Worm (Caenorhabditis elegans) whole organism, L4 larva: ENCODE measurements around the gene far-4.

Experiments
- F10B5.3 ChIP-seq: sonication (generic microtip); optimal IDR thresholded peaks from 2 replicates; lab custom pipeline; 2016; ENCODE audit warnings: mild to moderate bottlenecking, missing genetic modification characterization, missing compliant biosample characterization
- F49E8.2 ChIP-seq: sonication (generic microtip); optimal IDR thresholded peaks from 2 replicates; lab custom pipeline; 2016; ENCODE audit warnings: missing compliant biosample characterization, mild to moderate bottlenecking, missing genetic modification characterization, borderline replicate concordance
- Y5F2A.4 ChIP-seq: fragments of 200-800 bp; sonication (Bioruptor generic); optimal IDR thresholded peaks from 2 replicates; lab custom pipeline; 2018; ENCODE audit warnings: mild to moderate bottlenecking, missing genetic modification characterization, missing compliant biosample characterization
- Y75B8A.6 ChIP-seq: fragments of 200-800 bp; sonication (Bioruptor generic); IDR thresholded peaks from 2 replicates; pipeline ENCODE4 v1.3.6; 2022; ENCODE audit warnings: missing genetic modification reagents, missing genetic modification characterization, missing compliant biosample characterization
- ZK337.2 ChIP-seq: fragments of 200-800 bp; sonication (Bioruptor generic); IDR thresholded peaks from 2 replicates; pipeline ENCODE4 v1.3.6; 2022; ENCODE audit warnings: missing genetic modification reagents, missing genetic modification characterization, missing compliant biosample characterization
- arid-1 ChIP-seq: fragments of 200-800 bp; sonication (Bioruptor generic); conservative IDR thresholded peaks from 2 replicates; pipeline ENCODE4 v1.3.6; 2022; ENCODE audit warnings: missing genetic modification reagents, missing genetic modification characterization, missing compliant biosample characterization
- attf-4 ChIP-seq: sonication (generic microtip); optimal IDR thresholded peaks from 3 replicates; lab custom pipeline; 2017; ENCODE audit warnings: missing biosample characterization, missing genetic modification characterization
- ceh-20 ChIP-seq: fragments of 200-800 bp; sonication (Bioruptor generic); IDR thresholded peaks from 2 replicates; pipeline ENCODE4 v1.3.6; 2022; ENCODE audit warnings: missing genetic modification reagents, missing genetic modification characterization, missing compliant biosample characterization
- ceh-82 ChIP-seq: sonication (generic microtip); optimal IDR thresholded peaks from 2 replicates; lab custom pipeline; 2017; ENCODE audit warnings: missing biosample characterization, missing genetic modification characterization
- ces-1 ChIP-seq: fragments of 150-350 bp; sonication (generic microtip); optimal IDR thresholded peaks from 4 replicates; lab custom pipeline; 2014; ENCODE audit warnings: missing biosample characterization, missing genetic modification reagents, missing genetic modification characterization
- cey-2 ChIP-seq: sonication (generic microtip); optimal IDR thresholded peaks from 3 replicates; lab custom pipeline; 2017; ENCODE audit warnings: missing genetic modification characterization, mild to moderate bottlenecking, missing compliant biosample characterization, antibody characterized with exemption, borderline replicate concordance; ENCODE audit not compliant: insufficient read depth
- ctbp-1 ChIP-seq: fragments of 200-800 bp; sonication (Bioruptor generic); IDR thresholded peaks from 2 replicates; pipeline ENCODE4 v1.3.6; 2022; ENCODE audit warnings: missing genetic modification reagents, missing genetic modification characterization, missing compliant biosample characterization
- daf-16 ChIP-seq, 3 experiments: sonication (generic microtip); optimal IDR thresholded peaks; 2 replicates each; lab custom pipeline; 2016 to 2017; ENCODE audit warnings: missing genetic modification characterization in 3 of 3, missing genetic modification reagents in 3 of 3, mild to moderate bottlenecking in 2 of 3, missing compliant biosample characterization in 2 of 3, missing biosample characterization in 1 of 3, moderate library complexity in 1 of 3
- daf-19 ChIP-seq: fragments of 200-800 bp; sonication (Bioruptor generic); conservative IDR thresholded peaks from 2 replicates; pipeline ENCODE4 v1.3.6; 2022; ENCODE audit warnings: missing genetic modification characterization, missing compliant biosample characterization
- daf-8 ChIP-seq: fragments of 200-800 bp; sonication (Bioruptor generic); IDR thresholded peaks from 2 replicates; pipeline ENCODE4 v1.3.6; 2022; ENCODE audit warnings: missing genetic modification characterization, missing compliant biosample characterization
- dmd-6 ChIP-seq: fragments of 200-800 bp; sonication (Bioruptor generic); IDR thresholded peaks from 2 replicates; pipeline ENCODE4 v1.3.6; 2022; ENCODE audit warnings: missing genetic modification reagents, missing genetic modification characterization, missing compliant biosample characterization
- dpl-1 ChIP-seq: fragments of 150-350 bp; optimal IDR thresholded peaks from 2 replicates; lab custom pipeline; 2014; ENCODE audit warnings: missing biosample characterization, missing genetic modification reagents, missing genetic modification characterization
- duxl-1 ChIP-seq: sonication (generic microtip); optimal IDR thresholded peaks from 2 replicates; lab custom pipeline; 2016; ENCODE audit warnings: mild to moderate bottlenecking, missing genetic modification characterization, moderate library complexity, missing compliant biosample characterization; ENCODE audit not compliant: poor library complexity
- egl-27 ChIP-seq: sonication (generic microtip); optimal IDR thresholded peaks from 3 replicates; lab custom pipeline; 2017; ENCODE audit warnings: missing biosample characterization, missing genetic modification reagents, missing genetic modification characterization
- fkh-10 ChIP-seq: fragments of 150-350 bp; optimal IDR thresholded peaks from 2 replicates; lab custom pipeline; 2014; ENCODE audit warnings: missing biosample characterization, missing genetic modification reagents, missing genetic modification characterization
- fos-1 ChIP-seq: fragments of 150-350 bp; optimal IDR thresholded peaks from 2 replicates; lab custom pipeline; 2014; ENCODE audit warnings: missing biosample characterization, missing genetic modification characterization
- hif-1 ChIP-seq, 2 experiments: sonication (generic microtip); optimal IDR thresholded peaks; 2 replicates each; lab custom pipeline; 2016 to 2017; ENCODE audit warnings: missing compliant biosample characterization in 2 of 2, missing genetic modification characterization in 2 of 2, missing genetic modification reagents in 2 of 2, missing genotype in 2 of 2, mild to moderate bottlenecking in 1 of 2
- hlh-11 ChIP-seq: fragments of 200-800 bp; sonication (Bioruptor generic); optimal IDR thresholded peaks from 2 replicates; lab custom pipeline; 2018; ENCODE audit warnings: mild to moderate bottlenecking, missing genetic modification characterization, missing compliant biosample characterization
- jun-1 ChIP-seq: fragments of 150-350 bp; optimal IDR thresholded peaks from 2 replicates; lab custom pipeline; 2014; ENCODE audit warnings: missing biosample characterization, missing genetic modification reagents, missing genetic modification characterization
- lin-15B ChIP-seq: fragments of 150-350 bp; sonication (generic microtip); optimal IDR thresholded peaks from 3 replicates; lab custom pipeline; 2014; ENCODE audit warnings: missing biosample characterization, missing genetic modification characterization
- lin-29 ChIP-seq: fragments of 200-800 bp; sonication (Bioruptor generic); IDR thresholded peaks from 2 replicates; pipeline ENCODE4 v1.3.6; 2022; ENCODE audit warnings: missing genetic modification reagents, missing genetic modification characterization, missing compliant biosample characterization
- madf-5 ChIP-seq, 2 experiments: fragments of 200-800 bp; sonication (Bioruptor generic); IDR thresholded peaks; 2 replicates each; pipeline ENCODE4 v1.3.6; 2022; ENCODE audit warnings: missing compliant biosample characterization in 2 of 2, missing genetic modification characterization in 2 of 2
- madf-9 ChIP-seq: fragments of 200-800 bp; sonication (Bioruptor generic); conservative IDR thresholded peaks from 2 replicates; pipeline ENCODE4 v1.3.6; 2022; ENCODE audit warnings: missing genetic modification reagents, missing genetic modification characterization, missing compliant biosample characterization
- mdt-29 ChIP-seq: fragments of 200-800 bp; sonication (Bioruptor generic); IDR thresholded peaks from 2 replicates; pipeline ENCODE4 v1.3.6; 2022; ENCODE audit warnings: missing genetic modification reagents, missing genetic modification characterization, missing compliant biosample characterization
- mep-1 ChIP-seq: fragments of 150-350 bp; sonication (generic microtip); optimal IDR thresholded peaks from 3 replicates; lab custom pipeline; 2014; ENCODE audit warnings: missing biosample characterization, missing genetic modification characterization
- mes-2 ChIP-seq: sonication (generic microtip); optimal IDR thresholded peaks from 2 replicates; lab custom pipeline; 2016; ENCODE audit warnings: missing genotype, mild to moderate bottlenecking, missing genetic modification characterization, missing compliant biosample characterization; ENCODE audit not compliant: poor library complexity, severe bottlenecking
- mxl-3 ChIP-seq: fragments of 200-800 bp; sonication (Bioruptor generic); optimal IDR thresholded peaks from 2 replicates; lab custom pipeline; 2018; ENCODE audit warnings: mild to moderate bottlenecking, missing genetic modification characterization, missing compliant biosample characterization
- nhr-10 ChIP-seq: fragments of 150-350 bp; optimal IDR thresholded peaks from 2 replicates; lab custom pipeline; 2014; ENCODE audit warnings: missing biosample characterization, missing genetic modification characterization
- nhr-102 ChIP-seq: sonication (generic microtip); optimal IDR thresholded peaks from 2 replicates; lab custom pipeline; 2016; ENCODE audit warnings: mild to moderate bottlenecking, missing genetic modification characterization, moderate library complexity, missing compliant biosample characterization
- nhr-237 ChIP-seq: sonication (generic microtip); optimal IDR thresholded peaks from 2 replicates; lab custom pipeline; 2017; ENCODE audit warnings: missing biosample characterization, missing genetic modification characterization
- nhr-28 ChIP-seq: fragments of 150-350 bp; optimal IDR thresholded peaks from 2 replicates; lab custom pipeline; 2014; ENCODE audit warnings: missing biosample characterization, missing genetic modification characterization
- nhr-41 ChIP-seq: fragments of 200-800 bp; sonication (Bioruptor generic); IDR thresholded peaks from 2 replicates; pipeline ENCODE4 v1.3.6; 2022; ENCODE audit warnings: missing genetic modification reagents, missing genetic modification characterization, missing compliant biosample characterization
- nhr-48 ChIP-seq: sonication (generic microtip); optimal IDR thresholded peaks from 2 replicates; lab custom pipeline; 2016; ENCODE audit warnings: mild to moderate bottlenecking, missing genetic modification characterization, missing compliant biosample characterization
- php-3 ChIP-seq: fragments of 200-800 bp; sonication (Bioruptor generic); IDR thresholded peaks from 2 replicates; pipeline ENCODE4 v1.3.6; 2022; ENCODE audit warnings: missing genetic modification reagents, missing genetic modification characterization, missing compliant biosample characterization
- snpc-1.2 ChIP-seq: fragments of 200-800 bp; sonication (Bioruptor generic); IDR thresholded peaks from 2 replicates; pipeline ENCODE4 v1.3.6; 2022; ENCODE audit warnings: missing genetic modification reagents, missing genetic modification characterization, missing compliant biosample characterization
- spr-1 ChIP-seq: sonication (generic microtip); optimal IDR thresholded peaks from 2 replicates; lab custom pipeline; 2016; ENCODE audit warnings: mild to moderate bottlenecking, missing genetic modification characterization, missing compliant biosample characterization
- tag-97 ChIP-seq: fragments of 200-800 bp; sonication (Bioruptor generic); IDR thresholded peaks from 2 replicates; pipeline ENCODE4 v1.3.6; 2022; ENCODE audit warnings: missing genetic modification characterization, missing compliant biosample characterization
- tra-1 ChIP-seq: fragments of 200-800 bp; sonication (Bioruptor generic); IDR thresholded peaks from 2 replicates; pipeline ENCODE4 v1.3.6; 2022; ENCODE audit warnings: missing genetic modification reagents, missing genetic modification characterization, missing compliant biosample characterization
- unc-130 ChIP-seq: sonication (generic microtip); optimal IDR thresholded peaks from 2 replicates; lab custom pipeline; 2016; ENCODE audit warnings: missing genetic modification reagents, missing genetic modification characterization, missing compliant biosample characterization
- unc-39 ChIP-seq: sonication (generic microtip); optimal IDR thresholded peaks from 2 replicates; lab custom pipeline; 2017; ENCODE audit warnings: missing biosample characterization, missing genetic modification characterization
- unc-62 ChIP-seq, 3 experiments: fragments of 150-350 bp in 1 of 3; sonication (generic microtip); optimal IDR thresholded peaks in 2 of 3; peaks in 1 of 3; 1 replicate in 1 of 3; 2 replicates in 2 of 3; lab custom pipeline; 2014 to 2017; ENCODE audit warnings: missing biosample characterization in 3 of 3, missing genetic modification characterization in 3 of 3, missing genetic modification reagents in 3 of 3, missing genotype in 1 of 3
- zip-11 ChIP-seq: fragments of 200-800 bp; sonication (Bioruptor generic); IDR thresholded peaks from 2 replicates; pipeline ENCODE4 v1.3.6; 2022; ENCODE audit warnings: missing genetic modification characterization, missing compliant biosample characterization
- zip-2 ChIP-seq: fragments of 150-350 bp; optimal IDR thresholded peaks from 2 replicates; lab custom pipeline; 2014; ENCODE audit warnings: missing biosample characterization, missing genetic modification characterization
- ztf-11 ChIP-seq: fragments of 150-350 bp; optimal IDR thresholded peaks from 2 replicates; lab custom pipeline; 2014; ENCODE audit warnings: missing biosample characterization, missing genetic modification characterization

The far-4 gene

ce11 chrV:12950812-12951528 is 48.5 kb downstream of the far-4 start, which contains the start of the genes T16G1.9 and T16G1.18:
Gene T16G1.9, minus strand, starts transcription at chrV:12950862.
Gene T16G1.18, plus strand, starts transcription at chrV:12951304.
- TF ChIP-seq dmd-6 (GFP tag; lab: Robert Waterston, UW), result peak; percentile 62; the same call in 1 of the 2 replicates
- no peak for TF ChIP-seq unc-130
- TF ChIP-seq zip-11 (GFP tag; lab: Robert Waterston, UW), result no peak
- peak in 1 of 2 experiments; percentile 94 for TF ChIP-seq unc-62 (GFP tag; optimal IDR thresholded peaks at IDR 0.05 in 1 of 2; lab: Kevin White, UChicago)
- no peak for TF ChIP-seq unc-62 (tag; optimal IDR thresholded peaks at IDR 0.05; lab: Kevin White, UChicago)
- no peak for TF ChIP-seq nhr-10 (tag; lab: Kevin White, UChicago)
- TF ChIP-seq lin-29 (GFP tag; lab: Robert Waterston, UW), result no peak
- TF ChIP-seq dpl-1 (GFP tag; lab: Kevin White, UChicago), result peak; percentile 43
- TF ChIP-seq hlh-11 (tag; lab: Kevin White, UChicago), result peak; percentile 72
- TF ChIP-seq mdt-29, result no peak
- no peak for TF ChIP-seq nhr-41 (GFP tag; lab: Robert Waterston, UW)
- TF ChIP-seq ceh-20 (GFP tag; lab: Robert Waterston, UW), result no peak
- no peak for TF ChIP-seq attf-4 (tag; lab: Kevin White, UChicago)
- TF ChIP-seq Y5F2A.4 (GFP tag; lab: Kevin White, UChicago), result no peak
- TF ChIP-seq egl-27, result no peak
- no peak for TF ChIP-seq F10B5.3 (tag; lab: Kevin White, UChicago)
- no peak for TF ChIP-seq arid-1
- no peak for TF ChIP-seq madf-5 (GFP tag; IDR thresholded peaks at IDR 0.05; lab: Robert Waterston, UW)
- no peak for TF ChIP-seq daf-16 (GFP tag; optimal IDR thresholded peaks at IDR 0.05; lab: Kevin White, UChicago)
- peak; percentile 71 for TF ChIP-seq daf-16 (tag; optimal IDR thresholded peaks at IDR 0.05; lab: Kevin White, UChicago)
- TF ChIP-seq ces-1 (GFP tag; lab: Kevin White, UChicago), result no peak
- no peak for TF ChIP-seq php-3 (GFP tag; lab: Robert Waterston, UW)
- TF ChIP-seq nhr-102 (tag; lab: Kevin White, UChicago), result no peak
- no peak for TF ChIP-seq duxl-1 (tag; lab: Kevin White, UChicago)
- TF ChIP-seq tag-97 (GFP tag; lab: Robert Waterston, UW), result no peak
- no peak for TF ChIP-seq jun-1 (tag; lab: Kevin White, UChicago)
- no peak for TF ChIP-seq unc-39
- no peak for TF ChIP-seq ceh-82 (tag; lab: Kevin White, UChicago)
- TF ChIP-seq nhr-237, result no peak
- no peak for TF ChIP-seq tra-1
- TF ChIP-seq ctbp-1, result no peak
- no peak for TF ChIP-seq F49E8.2 (tag; lab: Kevin White, UChicago)
- no peak for TF ChIP-seq ztf-11 (tag; lab: Kevin White, UChicago)
- no peak for TF ChIP-seq cey-2 (tag; lab: Kevin White, UChicago)
- no peak for TF ChIP-seq zip-2 (tag; lab: Kevin White, UChicago)
- TF ChIP-seq mxl-3, result peak; percentile 45
- no peak for TF ChIP-seq spr-1 (tag; lab: Kevin White, UChicago)
- TF ChIP-seq snpc-1.2 (GFP tag; lab: Robert Waterston, UW), result no peak
- TF ChIP-seq nhr-28 (tag; lab: Kevin White, UChicago), result peak; percentile 34
- TF ChIP-seq ZK337.2 (GFP tag; lab: Robert Waterston, UW), result no peak
- no peak for TF ChIP-seq Y75B8A.6 (GFP tag; lab: Robert Waterston, UW)
- no peak for TF ChIP-seq fos-1 (tag; lab: Kevin White, UChicago)
- no peak for TF ChIP-seq fkh-10
- peak; percentile 64 for TF ChIP-seq mep-1 (tag; lab: Kevin White, UChicago)
- no peak for TF ChIP-seq daf-8 (GFP tag; lab: Robert Waterston, UW)
- no peak for TF ChIP-seq hif-1 (tag; optimal IDR thresholded peaks at IDR 0.05; lab: Kevin White, UChicago)
- no peak for TF ChIP-seq nhr-48 (tag; lab: Kevin White, UChicago)
- no peak for TF ChIP-seq daf-19
- peak; percentile 80 for TF ChIP-seq mes-2 (tag; lab: Kevin White, UChicago)
- TF ChIP-seq madf-9 (GFP tag; lab: Robert Waterston, UW), result no peak
- TF ChIP-seq lin-15B, result no peak
